Worm (Caenorhabditis elegans): ENCODE results near the gene srx-88.

srx-88 gene

ce11 chrV:11541284-11541683, 42.0 kb upstream of the srx-88 start (continued):
- 0 out of 2 replicates have a peak, but pooled peaks have one; percentile 35 for TF ChIP-seq Y48G9A.11 (GFP tag; IDR thresholded peaks at IDR 0.05)
- no peak for TF ChIP-seq nhr-11 (tag; optimal IDR thresholded peaks at IDR 0.05)
- no peak for TF ChIP-seq Y105C5A.15 (GFP tag; IDR thresholded peaks at IDR 0.05)
- TF ChIP-seq lin-29 (GFP tag; IDR thresholded peaks at IDR 0.05): no peak; the same call in 1 of the 2 replicates
- TF ChIP-seq jun-1 (tag; optimal IDR thresholded peaks at IDR 0.05): no peak
- no peak for TF ChIP-seq lin-13 (GFP tag; optimal IDR thresholded peaks at IDR 0.05)
- peak; percentile 52 for TF ChIP-seq gei-8 (GFP tag; optimal IDR thresholded peaks at IDR 0.05)
- TF ChIP-seq ctbp-1 (GFP tag; IDR thresholded peaks at IDR 0.05): no peak
- no peak for TF ChIP-seq mxl-3 (GFP tag; optimal IDR thresholded peaks at IDR 0.05)
- TF ChIP-seq dve-1 (tag; optimal IDR thresholded peaks at IDR 0.05; ENCODE audit: insufficient read depth): no peak
- TF ChIP-seq pha-4 (GFP tag; IDR thresholded peaks at IDR 0.05): 0 out of 2 replicates have a peak, but pooled peaks have one; percentile 44
- no peak for TF ChIP-seq pha-4 (tag; optimal IDR thresholded peaks at IDR 0.05)
- 0 out of 2 replicates have a peak, but pooled peaks have one; percentile 36 for TF ChIP-seq dmd-9 (GFP tag; IDR thresholded peaks at IDR 0.05)
- peak; percentile 82; the same call in 1 of the 2 replicates for TF ChIP-seq D1046.2 (GFP tag; IDR thresholded peaks at IDR 0.05)
- TF ChIP-seq ceh-32 (tag; optimal IDR thresholded peaks at IDR 0.05; ENCODE audit: poor library complexity): no peak
- TF ChIP-seq unc-39 (tag; optimal IDR thresholded peaks at IDR 0.05): no peak
- TF ChIP-seq mxl-2 (GFP tag; conservative IDR thresholded peaks at IDR 0.05): no peak
- no peak for TF ChIP-seq nhr-10 (tag; optimal IDR thresholded peaks at IDR 0.05)
- TF ChIP-seq nhr-77 (tag; optimal IDR thresholded peaks at IDR 0.05): no peak
- TF ChIP-seq lim-7 (GFP tag; IDR thresholded peaks at IDR 0.05): peak; percentile 67
- no peak for TF ChIP-seq nhr-6 (tag; optimal IDR thresholded peaks at IDR 0.05)
- TF ChIP-seq vab-7 (GFP tag; IDR thresholded peaks at IDR 0.05): peak; percentile 30; the same call in 1 of the 2 replicates
- no peak for TF ChIP-seq F49E8.2 (tag; optimal IDR thresholded peaks at IDR 0.05; ENCODE audit: borderline replicate concordance)
- TF ChIP-seq arid-1 (GFP tag; conservative IDR thresholded peaks at IDR 0.05): 0 out of 2 replicates have a peak, but pooled peaks have one; percentile 39
- no peak for TF ChIP-seq pqm-1 (tag; optimal IDR thresholded peaks at IDR 0.05)
- no peak for TF ChIP-seq Y75B8A.6 (GFP tag; IDR thresholded peaks at IDR 0.05)
- TF ChIP-seq daf-16 (GFP tag; optimal IDR thresholded peaks at IDR 0.05): no peak
- no peak for TF ChIP-seq daf-16 (tag; optimal IDR thresholded peaks at IDR 0.05)
- no peak for TF ChIP-seq nhr-237 (tag; optimal IDR thresholded peaks at IDR 0.05)
- no peak for TF ChIP-seq ceh-44 (GFP tag; IDR thresholded peaks at IDR 0.05)
- TF ChIP-seq snpc-1.2 (GFP tag; IDR thresholded peaks at IDR 0.05): 0 out of 2 replicates have a peak, but pooled peaks have one; percentile 6
- peak; percentile 30; the same call in 1 of the 2 replicates for TF ChIP-seq lin-38 (GFP tag; IDR thresholded peaks at IDR 0.05)
- no peak for TF ChIP-seq mep-1 (tag; optimal IDR thresholded peaks at IDR 0.05)
- TF ChIP-seq duxl-1 (tag; optimal IDR thresholded peaks at IDR 0.05; ENCODE audit: poor library complexity): no peak
- no peak for TF ChIP-seq ztf-7 (tag; optimal IDR thresholded peaks at IDR 0.05)
- TF ChIP-seq lin-1 (GFP tag; IDR thresholded peaks at IDR 0.05): no peak
- TF ChIP-seq saeg-2 (GFP tag; IDR thresholded peaks at IDR 0.05): no peak
- TF ChIP-seq Y5F2A.4 (GFP tag; optimal IDR thresholded peaks at IDR 0.05): no peak

ce11 chrV:11543564-11543963, 39.7 kb upstream of the srx-88 start, which contains the start of gene F38B7.2:
Gene F38B7.2 (plus strand): TSS chrV:11543963.
- no peak for TF ChIP-seq Y75B8A.6 (GFP tag; IDR thresholded peaks at IDR 0.05)
- TF ChIP-seq snpc-4 (tag; optimal IDR thresholded peaks at IDR 0.05): no peak
- TF ChIP-seq nhr-48 (tag; optimal IDR thresholded peaks at IDR 0.05): peak; percentile 66
- no peak for TF ChIP-seq ceh-82 (tag; optimal IDR thresholded peaks at IDR 0.05)
- TF ChIP-seq pqm-1 (tag; optimal IDR thresholded peaks at IDR 0.05): no peak
- TF ChIP-seq nhr-25 (tag; optimal IDR thresholded peaks at IDR 0.05; ENCODE audit: borderline replicate concordance, insufficient read depth): peak; percentile 43
- TF ChIP-seq hlh-30 (tag; optimal IDR thresholded peaks at IDR 0.05; ENCODE audit: insufficient read depth): peak; percentile 3
- TF ChIP-seq mdt-29 (GFP tag; IDR thresholded peaks at IDR 0.05): no peak
- TF ChIP-seq gei-8 (GFP tag; optimal IDR thresholded peaks at IDR 0.05): no peak
- TF ChIP-seq skn-1 (tag; optimal IDR thresholded peaks at IDR 0.05): no peak
- no peak for TF ChIP-seq zfp-2 (tag; optimal IDR thresholded peaks at IDR 0.05)
- peak; percentile 30 for TF ChIP-seq nhr-10 (tag; optimal IDR thresholded peaks at IDR 0.05)
- peak in 1 of 2 experiments; percentile 71 for TF ChIP-seq unc-62 (GFP tag; optimal IDR thresholded peaks at IDR 0.05 in 1 of 2)
- no peak for TF ChIP-seq unc-62 (tag; optimal IDR thresholded peaks at IDR 0.05)
- peak; percentile 49 for TF ChIP-seq aha-1 (tag)
- TF ChIP-seq ceh-62 (tag; optimal IDR thresholded peaks at IDR 0.05): no peak
- no peak for TF ChIP-seq T20F7.1 (GFP tag; optimal IDR thresholded peaks at IDR 0.05)
- no peak for TF ChIP-seq unc-39 (tag; optimal IDR thresholded peaks at IDR 0.05)
- peak; percentile 12 for TF ChIP-seq hlh-11 (tag; optimal IDR thresholded peaks at IDR 0.05)
- peak; percentile 4 for TF ChIP-seq nhr-28 (tag; optimal IDR thresholded peaks at IDR 0.05)
